Fruit fly (Drosophila melanogaster): ENCODE results near the gene CG14238.

CG14238 gene

DNA sequence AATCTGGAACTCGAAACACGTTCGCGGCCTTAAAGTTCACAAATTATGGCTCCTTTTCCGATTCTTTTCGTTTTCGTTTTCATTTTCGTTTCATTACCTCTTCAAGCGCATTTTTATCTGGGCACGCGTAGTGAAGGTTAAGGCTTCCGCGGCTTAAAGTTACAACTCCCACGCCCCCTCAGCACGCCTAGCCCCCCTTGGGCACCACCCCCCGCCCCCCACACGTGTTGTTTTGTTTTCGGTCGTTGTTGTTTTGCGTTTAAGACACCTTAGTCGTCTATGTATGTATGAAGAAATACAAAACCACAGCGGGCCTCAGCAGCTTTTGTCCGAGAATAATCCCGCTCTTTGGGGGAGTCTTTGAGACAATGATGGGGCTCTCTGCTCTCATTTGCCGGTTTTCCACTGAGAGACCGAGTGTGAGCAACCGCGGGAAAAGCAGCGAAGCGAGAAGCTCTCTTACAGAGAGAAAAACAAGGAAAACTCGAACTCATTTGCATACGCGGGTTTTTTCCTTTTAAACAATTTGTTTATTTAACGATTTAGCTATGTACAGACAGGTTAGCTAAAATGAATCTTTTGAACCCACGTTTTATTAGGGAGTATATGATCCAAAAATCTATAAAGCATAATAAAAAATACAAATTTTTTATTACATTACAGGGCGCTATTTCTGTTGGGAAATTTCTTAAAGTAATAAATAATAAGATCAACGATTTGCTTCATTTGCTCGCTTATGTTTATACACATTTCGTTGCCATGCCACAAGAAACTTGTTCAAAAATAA lies 4.3 kb downstream of the CG14238 start (continued):
- TF ChIP-seq CG12942 (GFP tag; optimal IDR thresholded peaks at IDR 0.05), result no peak
- TF ChIP-seq ara (GFP tag; IDR thresholded peaks at IDR 0.05), result 0 out of 2 replicates have a peak, but pooled peaks have one; percentile 16
- TF ChIP-seq CG7372 (GFP tag; IDR thresholded peaks at IDR 0.05), result no peak
- TF ChIP-seq mld (GFP tag; IDR thresholded peaks at IDR 0.05; ENCODE audit: partially characterized antibody), result no peak
- TF ChIP-seq dysf (GFP tag; IDR thresholded peaks at IDR 0.05), result peak; percentile 52; the same call in 2 of the 3 replicates
- TF ChIP-seq CG7928 (GFP tag; optimal IDR thresholded peaks at IDR 0.05), result no peak
- TF ChIP-seq Fer1 (GFP tag; optimal IDR thresholded peaks at IDR 0.05), result peak; percentile 45
- peak; percentile 61 for TF ChIP-seq CG2678 (tag; optimal IDR thresholded peaks at IDR 0.05)
- no peak for TF ChIP-seq jigr1 (GFP tag; IDR thresholded peaks at IDR 0.05)
- no peak for TF ChIP-seq CG7271 (tag; optimal IDR thresholded peaks at IDR 0.05)
- TF ChIP-seq ac (GFP tag; optimal IDR thresholded peaks at IDR 0.05), result no peak
- no peak for TF ChIP-seq Ssrp (tag; optimal IDR thresholded peaks at IDR 0.05)
- no peak for TF ChIP-seq Ravus (GFP tag; IDR thresholded peaks at IDR 0.05)
- TF ChIP-seq HLH4C (GFP tag; IDR thresholded peaks at IDR 0.05; ENCODE audit: partially characterized antibody), result no peak
- no peak for TF ChIP-seq GATAe (GFP tag; conservative IDR thresholded peaks at IDR 0.05)
- TF ChIP-seq CG13287 (GFP tag; IDR thresholded peaks at IDR 0.05; ENCODE audit: partially characterized antibody), result no peak
- TF ChIP-seq CoRest (tag; optimal IDR thresholded peaks at IDR 0.05), result no peak
- TF ChIP-seq CG18619 (GFP tag; optimal IDR thresholded peaks at IDR 0.05), result peak; percentile 4
- TF ChIP-seq Kr (GFP tag; optimal IDR thresholded peaks at IDR 0.05), result no peak
- TF ChIP-seq CG10267 (tag; optimal IDR thresholded peaks at IDR 0.05), result no peak
- no peak for TF ChIP-seq wor (GFP tag; IDR thresholded peaks at IDR 0.05)
- TF ChIP-seq dan (GFP tag; IDR thresholded peaks at IDR 0.05), result no peak
- TF ChIP-seq Dad (GFP tag; optimal IDR thresholded peaks at IDR 0.05), result no peak
- no peak for TF ChIP-seq MBD-R2 (GFP tag; IDR thresholded peaks at IDR 0.05)
- peak; percentile 32 for TF ChIP-seq fd96Cb (tag; optimal IDR thresholded peaks at IDR 0.05)
- no peak for TF ChIP-seq nerfin-1 (tag; optimal IDR thresholded peaks at IDR 0.05)
- no peak for TF ChIP-seq sc (optimal IDR thresholded peaks at IDR 0.05)
- TF ChIP-seq sc (GFP tag; optimal IDR thresholded peaks at IDR 0.05), result no peak
- TF ChIP-seq CG3726 (GFP tag; IDR thresholded peaks at IDR 0.05), result no peak
- no peak for TF ChIP-seq CG12236 (GFP tag; optimal IDR thresholded peaks at IDR 0.05)
- TF ChIP-seq sisA (GFP tag; IDR thresholded peaks at IDR 0.05), result no peak
- peak; percentile 8 for TF ChIP-seq CG4424 (GFP tag; optimal IDR thresholded peaks at IDR 0.05)
- no peak for TF ChIP-seq CG13624 (GFP tag; optimal IDR thresholded peaks at IDR 0.05)
- no peak for TF ChIP-seq slou (GFP tag; optimal IDR thresholded peaks at IDR 0.05)
- peak; percentile 86 for TF ChIP-seq sr (GFP tag; IDR thresholded peaks at IDR 0.05)
- TF ChIP-seq da (GFP tag; optimal IDR thresholded peaks at IDR 0.05), result no peak
- TF ChIP-seq stc (GFP tag; IDR thresholded peaks at IDR 0.05), result 0 out of 2 replicates have a peak, but pooled peaks have one; percentile 22
- TF ChIP-seq CG8388 (GFP tag; optimal IDR thresholded peaks at IDR 0.05), result no peak
- no peak for TF ChIP-seq bbx (GFP tag; IDR thresholded peaks at IDR 0.05; ENCODE audit: partially characterized antibody)
- no peak for TF ChIP-seq pho (GFP tag; optimal IDR thresholded peaks at IDR 0.05)
- no peak for TF ChIP-seq Nf-YC (tag; optimal IDR thresholded peaks at IDR 0.05)
- TF ChIP-seq chn (GFP tag; optimal IDR thresholded peaks at IDR 0.05), result no peak
- TF ChIP-seq CG15514 (GFP tag; optimal IDR thresholded peaks at IDR 0.05), result no peak
- no peak for TF ChIP-seq sug (tag; optimal IDR thresholded peaks at IDR 0.05)
- TF ChIP-seq btn (GFP tag; optimal IDR thresholded peaks at IDR 0.05), result no peak
- TF ChIP-seq Chrac-16 (GFP tag; optimal IDR thresholded peaks at IDR 0.05), result no peak
- no peak for TF ChIP-seq BtbVII (GFP tag; optimal IDR thresholded peaks at IDR 0.05)
- no peak for TF ChIP-seq Myb (GFP tag; optimal IDR thresholded peaks at IDR 0.05)
- TF ChIP-seq CG4617 (GFP tag; optimal IDR thresholded peaks at IDR 0.05; ENCODE audit: borderline replicate concordance), result no peak
- no peak for TF ChIP-seq CG10366 (GFP tag; IDR thresholded peaks at IDR 0.05)

All from whole organism, embryonic.